Fruit fly (Drosophila melanogaster) whole organism, embryonic: Measurements from ENCODE around the gene CG33098.

Source experiments
- Adf1 ChIP-seq: fragments of 200-800 bp; sonication (Bioruptor generic); IDR thresholded peaks from 2 replicates; pipeline ENCODE4 v1.3.6; 2022; ENCODE audit warnings: missing biosample characterization, missing genetic modification characterization
- Asciz ChIP-seq: fragments of 200-800 bp; sonication (Bioruptor generic); optimal IDR thresholded peaks from 2 replicates; lab custom pipeline; 2017; ENCODE audit warnings: missing biosample characterization, mild to moderate bottlenecking, missing genetic modification characterization, missing genetic modification reagents
- CG10267 ChIP-seq: fragments of 200-800 bp; sonication (Bioruptor generic); optimal IDR thresholded peaks from 2 replicates; lab custom pipeline; 2018; ENCODE audit warnings: missing biosample characterization, mild to moderate bottlenecking, missing genetic modification characterization, moderate library complexity
- CG18599 ChIP-seq: fragments of 200-800 bp; sonication (Bioruptor generic); optimal IDR thresholded peaks from 3 replicates; lab custom pipeline; 2017; ENCODE audit warnings: missing biosample characterization, missing genetic modification characterization, mild to moderate bottlenecking, moderate library complexity, missing genetic modification reagents
- CG3838 ChIP-seq: fragments of 200-800 bp; sonication (Bioruptor generic); optimal IDR thresholded peaks from 3 replicates; lab custom pipeline; 2016; ENCODE audit warnings: missing biosample characterization, missing genetic modification characterization
- CG7963 ChIP-seq: fragments of 200-800 bp; sonication (Bioruptor generic); IDR thresholded peaks from 3 replicates; pipeline ENCODE4 v1.3.6; 2022; ENCODE audit warnings: missing biosample characterization, missing genetic modification characterization; ENCODE audit not compliant: partially characterized antibody
- Hmr ChIP-seq: fragments of 200-800 bp; sonication (Bioruptor generic); optimal IDR thresholded peaks from 3 replicates; lab custom pipeline; 2017; ENCODE audit warnings: mild to moderate bottlenecking, missing biosample characterization, missing genetic modification reagents, missing genetic modification characterization
- Nf-YA ChIP-seq: fragments of 200-800 bp; sonication (Bioruptor generic); IDR thresholded peaks from 2 replicates; pipeline ENCODE4 v1.3.6; 2022; ENCODE audit warnings: missing biosample characterization, missing genetic modification characterization
- NfI ChIP-seq: fragments of 200-800 bp; sonication (Bioruptor generic); optimal IDR thresholded peaks from 3 replicates; lab custom pipeline; 2018; ENCODE audit warnings: missing biosample characterization, mild to moderate bottlenecking, missing genetic modification characterization, moderate library complexity
- caup ChIP-seq: fragments of 200-800 bp; sonication (Bioruptor generic); optimal IDR thresholded peaks from 3 replicates; lab custom pipeline; 2017; ENCODE audit warnings: missing biosample characterization, mild to moderate bottlenecking, missing genetic modification characterization, moderate library complexity; ENCODE audit not compliant: severe bottlenecking
- en ChIP-seq: fragments of 200-800 bp; sonication (Bioruptor generic); optimal IDR thresholded peaks from 2 replicates; lab custom pipeline; 2016; ENCODE audit warnings: missing biosample characterization, missing genetic modification characterization
- gcm ChIP-seq: fragments of 200-800 bp; sonication (Bioruptor generic); optimal IDR thresholded peaks from 2 replicates; lab custom pipeline; 2019; ENCODE audit warnings: missing biosample characterization, mild to moderate bottlenecking, missing genetic modification characterization, moderate library complexity
- onecut ChIP-seq: fragments of 200-800 bp; sonication (Bioruptor generic); IDR thresholded peaks from 2 replicates; pipeline ENCODE4 v1.3.6; 2022; ENCODE audit warnings: missing biosample characterization, missing genetic modification characterization
- wdn ChIP-seq: fragments of 200-800 bp; sonication (Bioruptor generic); IDR thresholded peaks from 2 replicates; pipeline ENCODE4 v1.3.6; 2022; ENCODE audit warnings: missing biosample characterization, missing genetic modification characterization

- TF ChIP-seq CG7963 (GFP tag; lab: Robert Waterston, UW) (no peak), gcm (GFP tag; lab: Kevin White, UChicago) (no peak), caup (GFP tag; lab: Kevin White, UChicago) (no peak), CG10267 (no peak), onecut (GFP tag; lab: Robert Waterston, UW) (no peak), Adf1 (GFP tag; lab: Robert Waterston, UW) (no peak), Hmr (no peak), en (GFP tag; lab: Kevin White, UChicago) (no peak), CG18599 (no peak), wdn (no peak), NfI (GFP tag; lab: Kevin White, UChicago) (no peak), CG3838 (no peak), Asciz (GFP tag; lab: Kevin White, UChicago) (no peak), Nf-YA (GFP tag; lab: Robert Waterston, UW) (no peak)
Measured at dm6 chr3R:12370643-12370995, 16.4 kb upstream of the CG33098 start.
